Worm (Caenorhabditis elegans): Measurements from ENCODE around the gene F11E6.10.

- peak in 1 of 3 experiments; percentile 57 for TF ChIP-seq ceh-82 (tag; optimal IDR thresholded peaks at IDR 0.05)
- TF ChIP-seq unc-62 (GFP tag; optimal IDR thresholded peaks at IDR 0.05): no peak
- peak; percentile 91 to 97 for TF ChIP-seq lin-35 (GFP tag; optimal IDR thresholded peaks at IDR 0.05)
- no peak for TF ChIP-seq unc-86 (tag; optimal IDR thresholded peaks at IDR 0.05)
- no peak for TF ChIP-seq nhr-12 (tag; optimal IDR thresholded peaks at IDR 0.05)
- TF ChIP-seq nhr-237 (tag; optimal IDR thresholded peaks at IDR 0.05): no peak
- TF ChIP-seq alr-1 (tag; optimal IDR thresholded peaks at IDR 0.05; ENCODE audit: borderline replicate concordance): no peak
- TF ChIP-seq isw-1 (GFP tag; IDR thresholded peaks at IDR 0.05): no peak
- peak; percentile 17 for TF ChIP-seq xbp-1 (tag; optimal IDR thresholded peaks at IDR 0.05)
- no peak for TF ChIP-seq pqm-1 (tag; optimal IDR thresholded peaks at IDR 0.05)
Observed at ce11 chrIV:17461222-17461707, 1.7 kb downstream of the F11E6.10 start, which contains the start of gene rif-1.1.
